Fruit fly (Drosophila melanogaster): ENCODE results near the gene CG10970.

The CG10970 gene

dm6 chrX:9071308-9071707, at the start of gene CG10970:
Gene CG10970, minus strand, starts transcription at chrX:9071408.
- TF ChIP-seq GATAd (GFP tag; optimal IDR thresholded peaks at IDR 0.05) (no peak), sv (GFP tag; optimal IDR thresholded peaks at IDR 0.05) (no peak), Vsx2 (GFP tag; optimal IDR thresholded peaks at IDR 0.05; ENCODE audit: partially characterized antibody) (no peak), dsf (GFP tag; optimal IDR thresholded peaks at IDR 0.05; ENCODE audit: borderline replicate concordance) (no peak), HLH106 (tag; optimal IDR thresholded peaks at IDR 0.05) (no peak), Mio (GFP tag; optimal IDR thresholded peaks at IDR 0.05) (no peak), Dif (GFP tag; optimal IDR thresholded peaks at IDR 0.05; ENCODE audit: partially characterized antibody) (no peak), dmrt93B (GFP tag; optimal IDR thresholded peaks at IDR 0.05) (no peak), lola (GFP tag; optimal IDR thresholded peaks at IDR 0.05) (no peak), sage (GFP tag; optimal IDR thresholded peaks at IDR 0.05) (no peak)

- TF ChIP-seq Dfd (GFP tag; optimal IDR thresholded peaks at IDR 0.05) (no peak), dmrt93B (GFP tag; optimal IDR thresholded peaks at IDR 0.05) (no peak), tai (GFP tag; optimal IDR thresholded peaks at IDR 0.05) (no peak), pan (optimal IDR thresholded peaks at IDR 0.05) (no peak), sage (GFP tag; optimal IDR thresholded peaks at IDR 0.05) (no peak), psq (GFP tag; optimal IDR thresholded peaks at IDR 0.05) (no peak), dsf (GFP tag; optimal IDR thresholded peaks at IDR 0.05; ENCODE audit: borderline replicate concordance) (no peak), rgr (GFP tag; optimal IDR thresholded peaks at IDR 0.05) (no peak), br (GFP tag; optimal IDR thresholded peaks at IDR 0.05) (no peak), Sp1 (GFP tag; optimal IDR thresholded peaks at IDR 0.05) (no peak), dl (GFP tag; optimal IDR thresholded peaks at IDR 0.05; ENCODE audit: insufficient read depth in 1 of 2, partially characterized antibody in 2 of 2) (no peak), Vsx2 (GFP tag; optimal IDR thresholded peaks at IDR 0.05; ENCODE audit: partially characterized antibody) (no peak), Hr78 (GFP tag; optimal IDR thresholded peaks at IDR 0.05) (no peak), lola (GFP tag; optimal IDR thresholded peaks at IDR 0.05) (no peak), brk (GFP tag; optimal IDR thresholded peaks at IDR 0.05) (no peak), Hnf4 (GFP tag; optimal IDR thresholded peaks at IDR 0.05) (no peak), HLH106 (tag; optimal IDR thresholded peaks at IDR 0.05) (no peak), fru (GFP tag; optimal IDR thresholded peaks at IDR 0.05) (no peak)
These were observed 48.6 kb upstream of the CG10970 start for dm6 chrX:9119671-9120364.

- TF ChIP-seq Myc (optimal IDR thresholded peaks at IDR 0.05) (no peak), usp (GFP tag; optimal IDR thresholded peaks at IDR 0.05) (no peak), h (GFP tag; optimal IDR thresholded peaks at IDR 0.05) (no peak), HLH106 (tag; optimal IDR thresholded peaks at IDR 0.05) (no peak), lola (GFP tag; optimal IDR thresholded peaks at IDR 0.05) (no peak), OdsH (GFP tag; optimal IDR thresholded peaks at IDR 0.05) (no peak), sv (GFP tag; optimal IDR thresholded peaks at IDR 0.05) (no peak), Mio (GFP tag; optimal IDR thresholded peaks at IDR 0.05) (no peak), dsf (GFP tag; optimal IDR thresholded peaks at IDR 0.05; ENCODE audit: borderline replicate concordance) (no peak), dmrt93B (GFP tag; optimal IDR thresholded peaks at IDR 0.05) (no peak), woc (GFP tag; optimal IDR thresholded peaks at IDR 0.05) (no peak), CG32264 (GFP tag; optimal IDR thresholded peaks at IDR 0.05) (no peak)
These were observed 47.9 kb upstream of the CG10970 start for dm6 chrX:9118961-9119633.

- TF ChIP-seq sv (GFP tag; optimal IDR thresholded peaks at IDR 0.05) (no peak), Vsx2 (GFP tag; optimal IDR thresholded peaks at IDR 0.05; ENCODE audit: partially characterized antibody) (no peak), GATAd (GFP tag; optimal IDR thresholded peaks at IDR 0.05) (no peak), Myc (optimal IDR thresholded peaks at IDR 0.05) (no peak), Hr83 (GFP tag; optimal IDR thresholded peaks at IDR 0.05; ENCODE audit: poor library complexity, severe bottlenecking) (no peak), lola (GFP tag; optimal IDR thresholded peaks at IDR 0.05) (no peak), HLH106 (tag; optimal IDR thresholded peaks at IDR 0.05) (no peak), tai (GFP tag; optimal IDR thresholded peaks at IDR 0.05) (no peak), N (GFP tag; optimal IDR thresholded peaks at IDR 0.05) (no peak), dmrt93B (GFP tag; optimal IDR thresholded peaks at IDR 0.05) (no peak)
These were observed 46.6 kb upstream of the CG10970 start for dm6 chrX:9117831-9118230.
